Fruit fly (Drosophila melanogaster) Kc167 (cell line): ENCODE measurements around the gene ago.

Experiments used
- psq ChIP-seq: fragments of >200 bp; optimal IDR thresholded peaks from 2 replicates; lab custom pipeline; 2017; ENCODE audit warnings: missing external identifiers
- ttk ChIP-seq: sonication (Bioruptor generic); optimal IDR thresholded peaks from 2 replicates; lab custom pipeline; 2017; ENCODE audit warnings: missing external identifiers

dm6 chr3L:4269920-4270319, 15.8 kb upstream of the ago start:
- no peak for TF ChIP-seq ttk (lab: Kevin White, UChicago)
- no peak for TF ChIP-seq psq (lab: Kevin White, UChicago)
